Worm (Caenorhabditis elegans) whole organism, L3 larva: ENCODE data around the gene cyd-1.
A peak's percentile ranks its signal among the peaks of the same experiment; 100 is the strongest.

Experiments
- aly-2 ChIP-seq: fragments of 150-350 bp; optimal IDR thresholded peaks from 2 replicates; lab custom pipeline; 2014; ENCODE audit warnings: missing biosample characterization, missing genetic modification characterization
- ama-1 ChIP-seq: fragments of 150-350 bp; optimal IDR thresholded peaks from 2 replicates; lab custom pipeline; 2018
- ceh-28 ChIP-seq: fragments of 150-350 bp; optimal IDR thresholded peaks from 2 replicates; lab custom pipeline; 2014; ENCODE audit warnings: missing biosample characterization, missing genetic modification reagents, missing genetic modification characterization
- ceh-9 ChIP-seq: sonication (generic microtip); optimal IDR thresholded peaks from 2 replicates; lab custom pipeline; 2018; ENCODE audit warnings: missing biosample characterization, missing genetic modification characterization
- daf-12 ChIP-seq: fragments of 150-350 bp; optimal IDR thresholded peaks from 2 replicates; lab custom pipeline; 2014; ENCODE audit warnings: missing biosample characterization, missing genetic modification reagents, missing genetic modification characterization
- egl-27 ChIP-seq: sonication (generic microtip); optimal IDR thresholded peaks from 4 replicates; lab custom pipeline; 2017; ENCODE audit warnings: missing biosample characterization, missing genetic modification reagents, missing genetic modification characterization
- egl-5 ChIP-seq: fragments of 150-350 bp; optimal IDR thresholded peaks from 2 replicates; lab custom pipeline; 2017; ENCODE audit warnings: missing biosample characterization, missing genetic modification reagents, missing genetic modification characterization, inconsistent platforms
- elt-1 ChIP-seq: fragments of 150-350 bp; optimal IDR thresholded peaks from 2 replicates; lab custom pipeline; 2014; ENCODE audit warnings: missing biosample characterization, missing genetic modification characterization
- eor-1 ChIP-seq, 2 experiments: fragments of 150-350 bp; optimal IDR thresholded peaks; 2 replicates each; lab custom pipeline; 2014 to 2018; ENCODE audit warnings: missing biosample characterization in 2 of 2, missing genetic modification characterization in 2 of 2
- fkh-10 ChIP-seq: sonication (generic microtip); optimal IDR thresholded peaks from 2 replicates; lab custom pipeline; 2017; ENCODE audit warnings: missing biosample characterization, missing genetic modification reagents, missing genetic modification characterization
- fkh-2 ChIP-seq: fragments of 150-350 bp; optimal IDR thresholded peaks from 2 replicates; lab custom pipeline; 2014; ENCODE audit warnings: missing biosample characterization, missing genetic modification reagents, missing genetic modification characterization
- hmg-11 ChIP-seq: sonication (generic microtip); optimal IDR thresholded peaks from 2 replicates; lab custom pipeline; 2016; ENCODE audit warnings: missing genetic modification characterization, missing compliant biosample characterization
- jun-1 ChIP-seq: fragments of 150-350 bp; optimal IDR thresholded peaks from 2 replicates; lab custom pipeline; 2014; ENCODE audit warnings: missing biosample characterization, missing genetic modification reagents, missing genetic modification characterization
- lin-15B ChIP-seq: fragments of 150-350 bp; optimal IDR thresholded peaks from 2 replicates; lab custom pipeline; 2014; ENCODE audit warnings: missing biosample characterization, missing genetic modification characterization
- lin-39 ChIP-seq: fragments of 150-350 bp; optimal IDR thresholded peaks from 2 replicates; lab custom pipeline; 2018; ENCODE audit warnings: missing biosample characterization, missing genetic modification reagents, missing genetic modification characterization
- lsy-12 ChIP-seq: sonication (generic microtip); optimal IDR thresholded peaks from 2 replicates; lab custom pipeline; 2016; ENCODE audit warnings: mild to moderate bottlenecking, missing genetic modification characterization, missing compliant biosample characterization
- mdl-1 ChIP-seq: fragments of 150-350 bp; optimal IDR thresholded peaks from 2 replicates; lab custom pipeline; 2014; ENCODE audit warnings: missing biosample characterization, missing genetic modification characterization
- nfya-1 ChIP-seq: sonication (generic microtip); optimal IDR thresholded peaks from 2 replicates; lab custom pipeline; 2017; ENCODE audit warnings: missing genetic modification characterization, mild to moderate bottlenecking, missing compliant biosample characterization, antibody characterized with exemption, moderate library complexity; ENCODE audit not compliant: insufficient read depth
- nhr-12 ChIP-seq: fragments of 150-350 bp; optimal IDR thresholded peaks from 2 replicates; lab custom pipeline; 2014; ENCODE audit warnings: missing biosample characterization, missing genetic modification characterization
- nhr-23 ChIP-seq: fragments of 150-350 bp; optimal IDR thresholded peaks from 2 replicates; lab custom pipeline; 2014; ENCODE audit warnings: missing biosample characterization, missing genetic modification reagents, missing genetic modification characterization
- nhr-25 ChIP-seq: sonication (generic microtip); optimal IDR thresholded peaks from 2 replicates; lab custom pipeline; 2017; ENCODE audit warnings: missing biosample characterization, missing genetic modification characterization
- nhr-28 ChIP-seq: fragments of 150-350 bp; optimal IDR thresholded peaks from 2 replicates; lab custom pipeline; 2014; ENCODE audit warnings: missing biosample characterization, missing genetic modification characterization
- nhr-43 ChIP-seq: sonication (generic microtip); optimal IDR thresholded peaks from 2 replicates; lab custom pipeline; 2016; ENCODE audit warnings: mild to moderate bottlenecking, missing genetic modification characterization, missing compliant biosample characterization; ENCODE audit not compliant: poor library complexity, severe bottlenecking
- nhr-67 ChIP-seq: fragments of 150-350 bp; optimal IDR thresholded peaks from 2 replicates; lab custom pipeline; 2014; ENCODE audit warnings: missing biosample characterization, missing genetic modification characterization
- nhr-76 ChIP-seq: fragments of 150-350 bp; sonication (generic microtip); optimal IDR thresholded peaks from 5 replicates; lab custom pipeline; 2014; ENCODE audit warnings: missing biosample characterization, missing genetic modification characterization
- nhr-77 ChIP-seq: fragments of 150-350 bp; optimal IDR thresholded peaks from 2 replicates; lab custom pipeline; 2014; ENCODE audit warnings: missing biosample characterization, missing genetic modification characterization
- pha-4 ChIP-seq: fragments of 150-350 bp; optimal IDR thresholded peaks from 2 replicates; lab custom pipeline; 2014; ENCODE audit warnings: missing biosample characterization, missing genetic modification reagents, missing genetic modification characterization
- sea-2 ChIP-seq: fragments of 150-350 bp; sonication (generic microtip); optimal IDR thresholded peaks from 4 replicates; lab custom pipeline; 2014; ENCODE audit warnings: missing biosample characterization, missing genetic modification reagents, missing genetic modification characterization
- skn-1 ChIP-seq: fragments of 150-350 bp; optimal IDR thresholded peaks from 2 replicates; lab custom pipeline; 2014; ENCODE audit warnings: missing biosample characterization, missing genetic modification characterization
- snpc-4 ChIP-seq: fragments of 150-350 bp; optimal IDR thresholded peaks from 2 replicates; lab custom pipeline; 2014; ENCODE audit warnings: missing biosample characterization, missing genetic modification characterization
- tbx-2 ChIP-seq: sonication (generic microtip); optimal IDR thresholded peaks from 2 replicates; lab custom pipeline; 2016; ENCODE audit warnings: mild to moderate bottlenecking, missing genetic modification characterization, missing compliant biosample characterization
- unc-39 ChIP-seq: sonication (generic microtip); optimal IDR thresholded peaks from 4 replicates; lab custom pipeline; 2017; ENCODE audit warnings: missing biosample characterization, missing genetic modification characterization
- ztf-11 ChIP-seq: fragments of 150-350 bp; optimal IDR thresholded peaks from 2 replicates; lab custom pipeline; 2014; ENCODE audit warnings: missing biosample characterization, missing genetic modification characterization
- ztf-4 ChIP-seq: fragments of 150-350 bp; optimal IDR thresholded peaks from 2 replicates; lab custom pipeline; 2014; ENCODE audit warnings: missing biosample characterization, missing genetic modification characterization

The cyd-1 gene

DNA sequence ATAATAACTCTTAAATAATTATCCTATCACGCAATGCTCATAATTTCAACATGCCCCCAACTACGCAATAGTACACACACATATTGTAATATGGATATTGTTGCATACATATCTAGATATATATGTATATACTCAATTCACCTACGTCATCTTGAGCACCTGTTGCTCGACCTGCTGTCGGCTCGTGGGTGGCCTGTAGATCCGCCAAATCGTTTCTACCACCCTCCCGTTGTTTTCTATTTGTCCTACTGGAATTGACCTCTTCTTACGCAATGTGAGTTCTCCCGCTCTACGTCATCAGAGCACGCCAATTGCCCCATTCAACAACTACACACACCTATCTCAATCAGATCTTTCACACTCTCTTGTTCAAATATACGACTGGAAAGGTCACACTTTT lies 5.4 kb downstream of the cyd-1 start:
- no peak for TF ChIP-seq ama-1 (lab: Kevin White, UChicago)
- TF ChIP-seq, all 47 proteins: peak for 0

DNA sequence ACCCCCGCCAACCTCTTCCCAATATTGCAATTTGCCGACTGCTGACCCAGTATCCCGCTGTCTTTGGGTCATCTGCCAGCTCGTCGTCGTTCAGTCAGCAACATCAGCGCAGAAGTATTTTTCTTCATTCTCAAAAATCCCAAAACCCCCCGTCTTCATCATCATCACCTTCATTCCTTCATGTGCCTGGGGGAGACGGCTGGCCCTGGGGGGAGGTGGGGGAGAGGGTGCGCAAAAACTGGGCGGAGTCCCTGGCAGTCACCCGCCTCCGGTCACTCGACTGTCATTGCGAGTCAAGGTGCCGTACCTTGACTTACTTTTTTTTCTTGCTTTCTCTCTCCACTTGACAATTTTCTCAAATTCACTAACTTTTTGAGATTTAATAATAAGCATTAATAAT lies 7.4 kb downstream of the cyd-1 start:
- TF ChIP-seq nhr-28 (no peak), sea-2 (GFP tag; lab: Kevin White, UChicago) (no peak), mdl-1 (tag; lab: Kevin White, UChicago) (no peak), eor-1 (tag; optimal IDR thresholded peaks at IDR 0.05; lab: Kevin White, UChicago) (no peak), aly-2 (tag; lab: Kevin White, UChicago) (no peak), jun-1 (tag; lab: Kevin White, UChicago) (no peak)

DNA sequence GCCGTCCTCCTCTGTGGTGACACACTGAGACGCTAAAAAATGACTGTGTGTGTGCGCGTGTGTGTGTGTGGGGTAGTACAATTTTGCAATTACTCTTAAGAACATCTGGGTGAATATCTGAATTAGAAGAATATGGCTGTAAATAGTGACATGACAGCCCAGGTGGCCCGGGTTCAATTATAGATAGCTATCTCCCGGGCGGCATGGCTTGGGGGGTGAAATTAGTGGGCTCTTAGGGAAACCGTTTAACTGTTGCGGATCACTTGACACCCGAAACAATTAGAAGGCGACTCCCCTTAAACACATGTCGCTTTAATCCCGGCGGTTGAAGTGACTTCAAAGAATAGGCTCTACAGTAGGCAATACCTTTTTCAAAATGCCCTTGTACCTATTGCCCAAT lies 9.8 kb downstream of the cyd-1 start:
- TF ChIP-seq pha-4 (tag; lab: Kevin White, UChicago) (no peak), egl-5 (tag; lab: Kevin White, UChicago) (no peak), ztf-4 (no peak), nhr-23 (no peak), ceh-9 (no peak), tbx-2 (no peak)
- TF ChIP-seq, all 47 proteins: peak for 0

DNA sequence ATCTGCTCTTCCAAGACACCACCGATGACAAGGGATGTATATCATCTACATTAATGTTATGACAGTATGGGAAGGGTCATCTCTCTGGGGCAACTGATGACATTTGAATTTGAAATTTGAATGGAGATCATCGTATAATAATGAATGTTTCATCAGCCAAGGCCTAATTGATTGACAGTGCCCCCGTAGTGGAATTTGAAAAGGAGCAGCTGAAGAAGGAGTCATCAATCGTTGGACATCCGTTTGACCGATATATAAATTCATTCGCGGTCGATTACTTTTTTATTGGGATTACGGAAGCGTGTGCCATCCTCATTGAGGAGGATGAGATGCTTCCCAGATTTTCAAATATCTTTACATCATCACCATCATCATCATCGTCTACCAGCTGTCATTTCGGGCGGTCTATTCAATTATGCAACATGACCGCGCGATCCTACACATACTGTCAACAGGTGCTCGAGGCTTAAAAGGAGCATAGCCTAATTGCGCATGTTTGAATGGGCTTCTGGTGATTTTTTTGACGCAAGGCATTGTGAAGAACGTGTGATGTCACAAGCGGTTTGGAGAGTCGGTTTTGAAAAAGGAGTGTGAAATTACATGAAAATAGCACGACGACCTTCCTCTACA lies 10.7 kb downstream of the cyd-1 start:
- TF ChIP-seq lin-39 (no peak), nhr-43 (tag; lab: Kevin White, UChicago) (no peak), nhr-67 (tag; lab: Kevin White, UChicago) (no peak), eor-1 (tag; optimal IDR thresholded peaks at IDR 0.05; lab: Kevin White, UChicago) (no peak), snpc-4 (tag; lab: Kevin White, UChicago) (no peak), sea-2 (GFP tag; lab: Kevin White, UChicago) (no peak), daf-12 (tag; lab: Kevin White, UChicago) (no peak), fkh-10 (GFP tag; lab: Kevin White, UChicago) (no peak), aly-2 (tag; lab: Kevin White, UChicago) (no peak), unc-39 (tag; lab: Kevin White, UChicago) (no peak), nfya-1 (no peak), fkh-2 (no peak), nhr-23 (no peak), nhr-12 (tag; lab: Kevin White, UChicago) (no peak), skn-1 (tag; lab: Kevin White, UChicago) (no peak), hmg-11 (no peak), ztf-4 (no peak), jun-1 (tag; lab: Kevin White, UChicago) (no peak), ceh-28 (tag; lab: Kevin White, UChicago) (no peak)

DNA sequence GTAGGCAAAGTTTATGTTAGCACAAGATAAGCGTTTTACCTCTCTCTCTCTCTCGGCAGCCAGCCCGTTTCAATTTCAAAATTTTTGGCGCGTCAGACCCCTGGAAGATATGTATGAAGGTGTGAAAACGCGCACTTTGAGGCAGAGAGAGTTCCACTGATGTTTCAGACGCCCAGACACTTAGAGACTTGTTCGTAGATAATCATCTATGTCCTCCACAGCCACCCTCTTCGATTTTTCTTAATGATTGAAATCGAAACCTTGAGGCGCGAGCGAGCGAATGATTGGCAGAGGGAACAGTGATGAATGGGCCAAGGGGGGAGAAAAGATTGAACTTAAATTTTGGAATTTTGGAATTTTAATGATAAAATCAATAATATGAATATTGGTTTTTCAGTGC lies 11.2 kb downstream of the cyd-1 start:
- peak; percentile 62 for TF ChIP-seq nhr-25 (tag; lab: Kevin White, UChicago)
- no peak for TF ChIP-seq nhr-77 (tag; lab: Kevin White, UChicago)
- no peak for TF ChIP-seq ceh-28 (tag; lab: Kevin White, UChicago)
- TF ChIP-seq ztf-11 (tag; lab: Kevin White, UChicago) = no peak
- TF ChIP-seq snpc-4 (tag; lab: Kevin White, UChicago) = no peak
- no peak for TF ChIP-seq mdl-1 (tag; lab: Kevin White, UChicago)
- no peak for TF ChIP-seq aly-2 (tag; lab: Kevin White, UChicago)
- no peak for TF ChIP-seq nhr-76 (tag; lab: Kevin White, UChicago)
- TF ChIP-seq egl-5 (tag; lab: Kevin White, UChicago) = no peak
- no peak for TF ChIP-seq egl-27 (tag; lab: Kevin White, UChicago)
- TF ChIP-seq nhr-12 (tag; lab: Kevin White, UChicago) = no peak
- TF ChIP-seq elt-1 (tag; lab: Kevin White, UChicago) = peak; percentile 71
- no peak for TF ChIP-seq lsy-12 (tag; lab: Kevin White, UChicago)

DNA sequence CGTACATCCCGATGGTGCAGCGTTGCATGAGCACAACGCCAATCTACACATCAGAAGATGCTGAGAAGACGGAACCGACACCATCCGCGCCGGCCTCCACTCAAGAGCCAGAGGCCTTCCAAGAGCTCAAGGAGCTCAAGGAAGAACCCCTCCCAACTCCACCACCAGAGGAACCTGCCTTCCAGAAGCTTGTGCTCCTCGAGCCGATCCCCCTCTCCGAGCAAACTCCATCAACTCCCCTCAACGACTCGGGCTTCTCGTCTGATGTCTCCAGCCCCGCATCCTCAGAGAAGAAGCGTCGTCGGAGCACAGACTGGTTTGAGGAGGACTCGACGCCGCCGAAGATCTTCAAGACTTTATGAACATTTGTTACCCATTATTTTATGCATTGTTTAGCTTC lies 11.8 kb downstream of the cyd-1 start:
- no peak for TF ChIP-seq nhr-76 (tag; lab: Kevin White, UChicago)
- no peak for TF ChIP-seq lin-15B (tag; lab: Kevin White, UChicago)
